Fruit fly (Drosophila melanogaster) whole organism, embryonic: ENCODE measurements around the gene Fur2.

Experiments used
- Bteb2 ChIP-seq: fragments of 200-800 bp; sonication (Bioruptor generic); optimal IDR thresholded peaks from 2 replicates; lab custom pipeline; 2016; ENCODE audit warnings: missing biosample characterization, missing genetic modification characterization
- CG10959 ChIP-seq: fragments of 200-800 bp; sonication (Bioruptor generic); IDR thresholded peaks from 2 replicates; pipeline ENCODE4 v1.3.6; 2022; ENCODE audit warnings: missing biosample characterization, missing genetic modification characterization
- CG11085 ChIP-seq: fragments of 200-800 bp; sonication (Bioruptor generic); IDR thresholded peaks from 2 replicates; pipeline ENCODE4 v1.3.6; 2022; ENCODE audit warnings: missing biosample characterization, missing genetic modification characterization
- CG11456 ChIP-seq: fragments of 200-800 bp; sonication (Bioruptor generic); IDR thresholded peaks from 3 replicates; pipeline ENCODE4 v1.3.6; 2022; ENCODE audit warnings: missing biosample characterization, missing genetic modification characterization
- CG12071 ChIP-seq: fragments of 200-800 bp; sonication (Bioruptor generic); optimal IDR thresholded peaks from 3 replicates; lab custom pipeline; 2018; ENCODE audit warnings: missing biosample characterization, mild to moderate bottlenecking, missing genetic modification characterization
- CG12104 ChIP-seq: fragments of 200-800 bp; sonication (Bioruptor generic); optimal IDR thresholded peaks from 3 replicates; lab custom pipeline; 2016; ENCODE audit warnings: missing biosample characterization, missing genetic modification characterization
- CG12155 ChIP-seq: fragments of 200-800 bp; sonication (Bioruptor generic); optimal IDR thresholded peaks from 3 replicates; lab custom pipeline; 2016; ENCODE audit warnings: missing biosample characterization, missing genetic modification characterization
- CG12299 ChIP-seq: fragments of 200-800 bp; sonication (Bioruptor generic); optimal IDR thresholded peaks from 2 replicates; lab custom pipeline; 2018; ENCODE audit warnings: missing biosample characterization, mild to moderate bottlenecking, missing genetic modification characterization
- CG13287 ChIP-seq: fragments of 200-800 bp; sonication (Bioruptor generic); IDR thresholded peaks from 2 replicates; pipeline ENCODE4 v1.3.6; 2022; ENCODE audit warnings: missing biosample characterization, missing genetic modification characterization; ENCODE audit not compliant: partially characterized antibody
- CG13424 ChIP-seq: fragments of 200-800 bp; sonication (Bioruptor generic); optimal IDR thresholded peaks from 2 replicates; lab custom pipeline; 2019; ENCODE audit warnings: missing biosample characterization, mild to moderate bottlenecking, missing genetic modification characterization, moderate library complexity
- CG17328 ChIP-seq: fragments of 200-800 bp; sonication (Bioruptor generic); IDR thresholded peaks from 2 replicates; pipeline ENCODE4 v1.3.6; 2022; ENCODE audit warnings: missing biosample characterization, missing genetic modification characterization
- CG17361 ChIP-seq: fragments of 200-800 bp; sonication (Bioruptor generic); IDR thresholded peaks from 3 replicates; pipeline ENCODE4 v1.3.6; 2022; ENCODE audit warnings: missing biosample characterization, missing genetic modification characterization
- CG3163 ChIP-seq: fragments of 200-800 bp; sonication (Bioruptor generic); optimal IDR thresholded peaks from 3 replicates; lab custom pipeline; 2016; ENCODE audit warnings: missing biosample characterization, missing genetic modification characterization
- CG3726 ChIP-seq: fragments of 200-800 bp; sonication (Bioruptor generic); IDR thresholded peaks from 3 replicates; pipeline ENCODE4, ENCODE4 v1.3.6; 2022; ENCODE audit warnings: missing biosample characterization, missing genetic modification characterization
- CG7839 ChIP-seq: fragments of 200-800 bp; sonication (Bioruptor generic); optimal IDR thresholded peaks from 3 replicates; lab custom pipeline; 2018; ENCODE audit warnings: missing biosample characterization, mild to moderate bottlenecking, missing genetic modification characterization, moderate library complexity
- CG9797 ChIP-seq: fragments of 200-800 bp; sonication (Bioruptor generic); optimal IDR thresholded peaks from 3 replicates; lab custom pipeline; 2018; ENCODE audit warnings: missing biosample characterization, mild to moderate bottlenecking, missing genetic modification characterization
- D ChIP-seq, 2 experiments: fragments of 200-800 bp in 1 of 2; fragments of >200 bp in 1 of 2; sonication (Bioruptor generic) in 1 of 2; optimal IDR thresholded peaks; 2 replicates in 1 of 2; 3 replicates in 1 of 2; lab custom pipeline; 2017; ENCODE audit warnings: mild to moderate bottlenecking in 1 of 2, missing biosample characterization in 1 of 2, missing genetic modification characterization in 1 of 2, missing genetic modification reagents in 1 of 2
- Dp ChIP-seq: fragments of 200-800 bp; sonication (Bioruptor generic); optimal IDR thresholded peaks from 2 replicates; lab custom pipeline; 2018; ENCODE audit warnings: missing biosample characterization, mild to moderate bottlenecking, missing genetic modification characterization, moderate library complexity
- Ets97D ChIP-seq: fragments of 200-800 bp; sonication (Bioruptor generic); optimal IDR thresholded peaks from 3 replicates; lab custom pipeline; 2016; ENCODE audit warnings: missing biosample characterization, missing genetic modification characterization
- GATAe ChIP-seq: fragments of 200-800 bp; sonication (Bioruptor generic); conservative IDR thresholded peaks from 2 replicates; pipeline ENCODE4 v1.3.6; 2022; ENCODE audit warnings: missing biosample characterization, missing genetic modification characterization
- Gug ChIP-seq: fragments of 200-800 bp; sonication (Bioruptor generic); IDR thresholded peaks from 4 replicates; pipeline ENCODE4 v1.3.6; 2022; ENCODE audit warnings: missing biosample characterization, missing genetic modification characterization
- H15 ChIP-seq: fragments of 200-800 bp; sonication (Bioruptor generic); IDR thresholded peaks from 3 replicates; pipeline ENCODE4 v1.3.6; 2022; ENCODE audit warnings: missing biosample characterization, missing genetic modification characterization
- NC2β ChIP-seq: fragments of 200-800 bp; sonication (Bioruptor generic); optimal IDR thresholded peaks from 2 replicates; lab custom pipeline; 2016; ENCODE audit warnings: missing biosample characterization, missing genetic modification characterization
- Ptx1 ChIP-seq: fragments of 200-800 bp; sonication (Bioruptor generic); IDR thresholded peaks from 2 replicates; pipeline ENCODE4 v1.3.6; 2022; ENCODE audit warnings: missing biosample characterization, missing genetic modification characterization
- Ssrp ChIP-seq: fragments of 200-800 bp; sonication (Bioruptor generic); optimal IDR thresholded peaks from 2 replicates; lab custom pipeline; 2018; ENCODE audit warnings: missing biosample characterization, mild to moderate bottlenecking, missing genetic modification characterization, moderate library complexity
- Stat92E ChIP-seq, 3 experiments: fragments of >200 bp in 2 of 3; fragments of 200-800 bp in 1 of 3; sonication (Bioruptor generic) in 1 of 3; optimal IDR thresholded peaks; 2 replicates each; lab custom pipeline; 2017 to 2019; ENCODE audit warnings: missing biosample characterization in 3 of 3, missing genetic modification characterization in 3 of 3, mild to moderate bottlenecking in 1 of 3, moderate library complexity in 1 of 3
- Vsx1 ChIP-seq: fragments of 200-800 bp; sonication (Bioruptor generic); optimal IDR thresholded peaks from 2 replicates; lab custom pipeline; 2017; ENCODE audit warnings: missing biosample characterization, mild to moderate bottlenecking, missing genetic modification characterization, missing genetic modification reagents
- ato ChIP-seq: fragments of 200-800 bp; sonication (Bioruptor generic); IDR thresholded peaks from 2 replicates; pipeline ENCODE4 v1.3.6; 2022; ENCODE audit warnings: missing biosample characterization, missing genetic modification characterization; ENCODE audit not compliant: partially characterized antibody
- bbx ChIP-seq: fragments of 200-800 bp; sonication (Bioruptor generic); IDR thresholded peaks from 2 replicates; pipeline ENCODE4 v1.3.6; 2022; ENCODE audit warnings: missing biosample characterization, missing genetic modification characterization; ENCODE audit not compliant: partially characterized antibody
- cg ChIP-seq: fragments of 200-800 bp; sonication (Bioruptor generic); optimal IDR thresholded peaks from 3 replicates; lab custom pipeline; 2019; ENCODE audit warnings: missing biosample characterization, mild to moderate bottlenecking, missing genetic modification characterization, moderate library complexity
- crc ChIP-seq: fragments of 200-800 bp; sonication (Bioruptor generic); optimal IDR thresholded peaks from 2 replicates; lab custom pipeline; 2016; ENCODE audit warnings: missing biosample characterization, missing genetic modification characterization
- cwo ChIP-seq: fragments of 200-800 bp; sonication (Bioruptor generic); optimal IDR thresholded peaks from 3 replicates; lab custom pipeline; 2017; ENCODE audit warnings: missing biosample characterization, missing genetic modification characterization, mild to moderate bottlenecking, moderate library complexity, missing genetic modification reagents
- en ChIP-seq: fragments of 200-800 bp; sonication (Bioruptor generic); optimal IDR thresholded peaks from 2 replicates; lab custom pipeline; 2016; ENCODE audit warnings: missing biosample characterization, missing genetic modification characterization
- ewg ChIP-seq: fragments of 200-800 bp; sonication (Bioruptor generic); optimal IDR thresholded peaks from 3 replicates; lab custom pipeline; 2017; ENCODE audit warnings: mild to moderate bottlenecking, missing biosample characterization, missing genetic modification reagents, missing genetic modification characterization
- exex ChIP-seq: fragments of 200-800 bp; sonication (Bioruptor generic); optimal IDR thresholded peaks from 4 replicates; lab custom pipeline; 2018; ENCODE audit warnings: missing biosample characterization, mild to moderate bottlenecking, missing genetic modification characterization, moderate library complexity
- gfzf ChIP-seq: fragments of 200-800 bp; sonication (Bioruptor generic); optimal IDR thresholded peaks from 2 replicates; lab custom pipeline; 2016; ENCODE audit warnings: missing biosample characterization, mild to moderate bottlenecking, missing genetic modification characterization, moderate library complexity
- hbn ChIP-seq: fragments of 200-800 bp; sonication (Bioruptor generic); IDR thresholded peaks from 2 replicates; pipeline ENCODE4 v1.3.6; 2022; ENCODE audit warnings: missing biosample characterization, missing genetic modification characterization; ENCODE audit not compliant: partially characterized antibody
- knrl ChIP-seq: fragments of 200-800 bp; sonication (Bioruptor generic); IDR thresholded peaks from 3 replicates; pipeline ENCODE4 v1.3.6; 2022; ENCODE audit warnings: missing biosample characterization, missing genetic modification characterization; ENCODE audit not compliant: partially characterized antibody
- luna ChIP-seq: fragments of 200-800 bp; sonication (Bioruptor generic); optimal IDR thresholded peaks from 2 replicates; lab custom pipeline; 2016; ENCODE audit warnings: missing biosample characterization, missing genetic modification characterization
- mld ChIP-seq: fragments of 200-800 bp; sonication (Bioruptor generic); IDR thresholded peaks from 3 replicates; pipeline ENCODE4 v1.3.6; 2022; ENCODE audit warnings: missing biosample characterization, missing genetic modification characterization; ENCODE audit not compliant: partially characterized antibody
- pan ChIP-seq, 4 experiments: fragments of >200 bp in 3 of 4; fragments of 200-800 bp in 1 of 4; sonication (Bioruptor generic) in 1 of 4; optimal IDR thresholded peaks in 3 of 4; IDR thresholded peaks in 1 of 4; 2 replicates each; pipeline versions ENCODE4 v1.3.6 to Lab custom; 2017 to 2022; ENCODE audit warnings: missing biosample characterization in 2 of 4, missing genetic modification characterization in 2 of 4, mixed read lengths in 1 of 4
- rib ChIP-seq: fragments of 200-800 bp; sonication (Bioruptor generic); IDR thresholded peaks from 2 replicates; pipeline ENCODE4 v1.3.6; 2022; ENCODE audit warnings: missing biosample characterization, missing genetic modification characterization
- sens-2 ChIP-seq: fragments of 200-800 bp; sonication (Bioruptor generic); IDR thresholded peaks from 2 replicates; pipeline ENCODE4 v1.3.6; 2022; ENCODE audit warnings: missing biosample characterization, missing genetic modification characterization
- shn ChIP-seq: fragments of 200-800 bp; sonication (Bioruptor generic); optimal IDR thresholded peaks from 3 replicates; lab custom pipeline; 2016; ENCODE audit warnings: missing biosample characterization, missing genetic modification characterization
- stc ChIP-seq: fragments of 200-800 bp; sonication (Bioruptor generic); IDR thresholded peaks from 2 replicates; pipeline ENCODE4 v1.3.6; 2022; ENCODE audit warnings: missing biosample characterization, missing genetic modification characterization
- zen ChIP-seq: fragments of 200-800 bp; sonication (Bioruptor generic); optimal IDR thresholded peaks from 3 replicates; lab custom pipeline; 2018; ENCODE audit warnings: missing biosample characterization, mild to moderate bottlenecking, missing genetic modification characterization, moderate library complexity

Fur2 gene

DNA sequence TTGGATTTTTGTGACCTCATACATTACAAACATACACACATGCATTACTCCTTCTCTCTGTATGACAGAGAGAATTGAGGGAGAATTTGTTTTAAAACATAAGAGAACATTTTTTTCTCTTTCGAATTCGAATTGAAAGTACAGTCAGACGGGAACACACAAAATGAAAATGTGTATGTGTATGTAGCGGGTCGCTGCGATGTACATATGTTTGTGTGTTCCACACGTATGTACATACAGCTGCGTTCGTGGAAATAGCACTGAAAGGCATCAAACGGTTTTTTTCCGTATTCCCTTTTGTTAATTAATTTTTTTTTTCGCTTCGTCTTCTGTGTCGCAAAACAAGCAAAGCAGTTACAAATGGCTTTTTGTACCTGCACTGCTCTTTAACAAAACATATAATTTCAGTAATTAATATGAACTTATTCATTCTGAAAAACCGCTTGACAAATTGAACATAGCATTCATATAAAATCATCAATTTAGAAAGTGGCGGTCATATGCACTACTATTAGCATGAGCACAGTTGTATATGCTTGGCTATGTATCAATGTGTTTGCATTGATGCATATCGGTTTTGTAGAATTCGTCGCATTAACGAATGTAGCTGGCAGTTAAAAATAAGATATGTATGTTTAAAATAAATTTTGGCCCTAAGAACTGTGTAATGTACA lies 40.1 kb upstream of the Fur2 start (continued):
- TF ChIP-seq stc (peak; percentile 91), Gug (GFP tag; lab: Robert Waterston, UW) (peak; percentile 85), Bteb2 (peak; percentile 90), CG10959 (peak; percentile 81), CG12155 (GFP tag; lab: Kevin White, UChicago) (peak; percentile 92), CG11085 (peak; percentile 86), luna (GFP tag; lab: Kevin White, UChicago) (peak; percentile 87), gfzf (GFP tag; lab: Kevin White, UChicago) (no peak), exex (peak; percentile 89), sens-2 (peak; percentile 82), crc (GFP tag; lab: Kevin White, UChicago) (peak; percentile 96), zen (tag; lab: Kevin White, UChicago) (peak; percentile 94), rib (GFP tag; lab: Robert Waterston, UW) (peak; percentile 87), GATAe (GFP tag; lab: Robert Waterston, UW) (peak; percentile 60)

DNA sequence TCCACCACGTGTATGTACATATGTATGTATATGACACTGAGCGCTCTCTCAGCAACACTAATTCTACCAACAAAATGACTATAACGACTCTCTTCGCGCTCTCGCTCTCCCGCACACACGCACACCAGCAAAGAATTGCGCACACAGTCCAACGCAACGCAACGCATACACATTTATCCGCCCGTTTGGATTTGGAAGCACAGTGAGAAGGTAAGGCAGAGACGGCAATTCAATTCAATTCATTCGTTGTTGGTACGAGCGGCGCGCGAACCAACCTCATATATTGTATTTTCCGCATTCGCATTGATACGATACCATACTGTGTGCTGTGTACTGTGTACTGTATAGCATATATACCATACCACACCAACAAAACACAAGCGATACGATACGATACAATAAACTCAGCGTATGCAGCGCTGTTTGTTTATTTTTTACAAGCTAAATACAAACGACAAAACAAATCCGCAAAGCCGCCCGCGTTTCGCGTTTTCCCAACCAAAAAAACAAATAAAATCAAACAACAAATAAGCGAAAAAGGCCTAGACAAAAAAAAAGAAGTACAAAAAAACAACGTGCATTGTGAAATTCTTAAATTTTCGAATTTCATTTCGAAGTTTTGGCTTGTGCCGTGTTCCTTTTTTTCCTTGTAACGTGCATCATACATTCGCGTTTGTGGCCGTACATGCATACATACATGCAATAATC lies 39.3 kb upstream of the Fur2 start, which contains the start of the genes CG9921 and Dsp1:
CG9921 (minus strand) TSS at position 167 of the 708 bp plus-strand sequence.
Dsp1 (plus strand) TSS at position 179 of the 708 bp plus-strand sequence.
- TF ChIP-seq CG12104 (GFP tag; lab: Kevin White, UChicago) (no peak), CG12299 (tag; lab: Kevin White, UChicago) (no peak), Ptx1 (GFP tag; lab: Robert Waterston, UW) (no peak), CG11456 (GFP tag; lab: Robert Waterston, UW) (no peak), cg (peak; percentile 97), CG3726 (GFP tag; lab: Robert Waterston, UW) (no peak), cwo (GFP tag; lab: Kevin White, UChicago) (no peak), CG12071 (peak; percentile 30), CG9797 (GFP tag; lab: Kevin White, UChicago) (no peak), Vsx1 (no peak), ewg (no peak), bbx (GFP tag; lab: Robert Waterston, UW) (peak; percentile 56; the same call in 1 of the 2 replicates), knrl (GFP tag; lab: Robert Waterston, UW) (no peak), CG17328 (GFP tag; lab: Robert Waterston, UW) (no peak), CG3163 (GFP tag; lab: Kevin White, UChicago) (peak; percentile 73), Dp (GFP tag; lab: Kevin White, UChicago) (no peak), NC2β (GFP tag; lab: Kevin White, UChicago) (no peak), mld (GFP tag; lab: Robert Waterston, UW) (no peak), CG13424 (tag; lab: Kevin White, UChicago) (no peak), en (GFP tag; lab: Kevin White, UChicago) (no peak), ato (GFP tag; lab: Robert Waterston, UW) (no peak), Gug (GFP tag; lab: Robert Waterston, UW) (no peak), Ssrp (no peak), hbn (GFP tag; lab: Robert Waterston, UW) (0 out of 2 replicates have a peak, but pooled peaks have one; percentile 43), Stat92E (GFP tag; optimal IDR thresholded peaks at IDR 0.05; lab: Kevin White, UChicago) (no peak), CG13287 (peak; percentile 11; the same call in 1 of the 2 replicates), shn (GFP tag; lab: Kevin White, UChicago) (no peak), GATAe (GFP tag; lab: Robert Waterston, UW) (no peak), pan (optimal IDR thresholded peaks at IDR 0.05; lab: Kevin White, UChicago) (no peak), pan (GFP tag; optimal IDR thresholded peaks at IDR 0.05 in 1 of 2, IDR thresholded peaks at IDR 0.05 in 1 of 2) (no peak), H15 (GFP tag; lab: Robert Waterston, UW) (no peak), CG17361 (no peak), D (optimal IDR thresholded peaks at IDR 0.05; lab: Kevin White, UChicago) (no peak), D (GFP tag; optimal IDR thresholded peaks at IDR 0.05; lab: Kevin White, UChicago) (no peak), Ets97D (GFP tag; lab: Kevin White, UChicago) (no peak), CG7839 (tag; lab: Kevin White, UChicago) (no peak)
